Fruit fly (Drosophila melanogaster) whole organism, pupa: ENCODE results near the gene CG5225.
A peak's percentile ranks its signal among the peaks of the same experiment; 100 is the strongest.

Source experiments
- CG10348 ChIP-seq: fragments of 200-800 bp; sonication (Bioruptor generic); IDR thresholded peaks from 2 replicates; pipeline ENCODE4 v1.3.6; 2022; ENCODE audit warnings: missing biosample characterization, missing genetic modification characterization
- CG12605 ChIP-seq: fragments of 200-800 bp; sonication (Bioruptor generic); IDR thresholded peaks from 2 replicates; pipeline ENCODE4 v1.3.6; 2022; ENCODE audit warnings: missing biosample characterization, missing genetic modification characterization
- CG13204 ChIP-seq: fragments of 200-800 bp; sonication (Bioruptor generic); optimal IDR thresholded peaks from 2 replicates; lab custom pipeline; 2018; ENCODE audit warnings: missing biosample characterization, mild to moderate bottlenecking, missing genetic modification characterization, moderate library complexity
- CG14655 ChIP-seq: fragments of 200-800 bp; sonication (Bioruptor generic); optimal IDR thresholded peaks from 3 replicates; lab custom pipeline; 2017; ENCODE audit warnings: mild to moderate bottlenecking, missing biosample characterization, missing genetic modification reagents, missing genetic modification characterization
- CG15710 ChIP-seq: fragments of 200-800 bp; sonication (Bioruptor generic); optimal IDR thresholded peaks from 2 replicates; lab custom pipeline; 2018; ENCODE audit warnings: missing biosample characterization, mild to moderate bottlenecking, missing genetic modification characterization, moderate library complexity
- CG17806 ChIP-seq: fragments of 200-800 bp; sonication (Bioruptor generic); optimal IDR thresholded peaks from 2 replicates; lab custom pipeline; 2018; ENCODE audit warnings: missing biosample characterization, mild to moderate bottlenecking, missing genetic modification characterization, moderate library complexity
- CG32121 ChIP-seq: fragments of 200-800 bp; sonication (Bioruptor generic); IDR thresholded peaks from 2 replicates; pipeline ENCODE4 v1.3.6; 2022; ENCODE audit warnings: missing biosample characterization, missing genetic modification characterization
- CG34367 ChIP-seq: fragments of 200-800 bp; sonication (Bioruptor generic); optimal IDR thresholded peaks from 2 replicates; lab custom pipeline; 2018; ENCODE audit warnings: missing biosample characterization, mild to moderate bottlenecking, missing genetic modification characterization
- CG4496 ChIP-seq: fragments of 200-800 bp; sonication (Bioruptor generic); IDR thresholded peaks from 3 replicates; pipeline ENCODE4 v1.3.6; 2022; ENCODE audit warnings: missing biosample characterization, missing genetic modification characterization
- CG8159 ChIP-seq: fragments of 200-800 bp; sonication (Bioruptor generic); optimal IDR thresholded peaks from 3 replicates; lab custom pipeline; 2018; ENCODE audit warnings: missing biosample characterization, mild to moderate bottlenecking, missing genetic modification characterization, moderate library complexity
- CG8301 ChIP-seq: fragments of 200-800 bp; sonication (Bioruptor generic); optimal IDR thresholded peaks from 2 replicates; lab custom pipeline; 2018; ENCODE audit warnings: missing biosample characterization, mild to moderate bottlenecking, missing genetic modification characterization
- CG9948 ChIP-seq: fragments of 200-800 bp; sonication (Bioruptor generic); optimal IDR thresholded peaks from 2 replicates; lab custom pipeline; 2018; ENCODE audit warnings: missing biosample characterization, mild to moderate bottlenecking, missing genetic modification characterization, moderate library complexity
- D1 ChIP-seq: fragments of 200-800 bp; sonication (Bioruptor generic); optimal IDR thresholded peaks from 2 replicates; lab custom pipeline; 2018; ENCODE audit warnings: missing biosample characterization, mild to moderate bottlenecking, missing genetic modification characterization, moderate library complexity
- EcR ChIP-seq: fragments of 200-800 bp; sonication (Bioruptor generic); optimal IDR thresholded peaks from 3 replicates; lab custom pipeline; 2019; ENCODE audit warnings: missing biosample characterization, missing genetic modification characterization, mild to moderate bottlenecking, moderate library complexity, missing genetic modification reagents
- Ets98B ChIP-seq: fragments of 200-800 bp; sonication (Bioruptor generic); IDR thresholded peaks from 2 replicates; pipeline ENCODE4 v1.3.6; 2022; ENCODE audit warnings: missing biosample characterization, missing genetic modification characterization
- Pif1A ChIP-seq: fragments of 200-800 bp; sonication (Bioruptor generic); optimal IDR thresholded peaks from 3 replicates; lab custom pipeline; 2016; ENCODE audit warnings: missing biosample characterization, missing genetic modification characterization
- Pif1B ChIP-seq: fragments of 200-800 bp; sonication (Bioruptor generic); optimal IDR thresholded peaks from 3 replicates; lab custom pipeline; 2016; ENCODE audit warnings: missing biosample characterization, missing genetic modification characterization
- Snoo ChIP-seq: fragments of 200-800 bp; sonication (Bioruptor generic); optimal IDR thresholded peaks from 3 replicates; lab custom pipeline; 2017; ENCODE audit warnings: missing biosample characterization, mild to moderate bottlenecking, missing genetic modification characterization, inconsistent platforms
- fd96Ca ChIP-seq: fragments of 200-800 bp; sonication (Bioruptor generic); IDR thresholded peaks from 3 replicates; pipeline ENCODE4 v1.3.6; 2022; ENCODE audit warnings: missing biosample characterization, missing genetic modification characterization
- gl ChIP-seq: fragments of 200-800 bp; sonication (Bioruptor generic); optimal IDR thresholded peaks from 2 replicates; lab custom pipeline; 2018; ENCODE audit warnings: missing biosample characterization, mild to moderate bottlenecking, missing genetic modification characterization
- rn ChIP-seq: fragments of 200-800 bp; sonication (Bioruptor generic); IDR thresholded peaks from 2 replicates; pipeline ENCODE4 v1.3.6; 2022; ENCODE audit warnings: missing biosample characterization, missing genetic modification characterization

The CG5225 gene

DNA sequence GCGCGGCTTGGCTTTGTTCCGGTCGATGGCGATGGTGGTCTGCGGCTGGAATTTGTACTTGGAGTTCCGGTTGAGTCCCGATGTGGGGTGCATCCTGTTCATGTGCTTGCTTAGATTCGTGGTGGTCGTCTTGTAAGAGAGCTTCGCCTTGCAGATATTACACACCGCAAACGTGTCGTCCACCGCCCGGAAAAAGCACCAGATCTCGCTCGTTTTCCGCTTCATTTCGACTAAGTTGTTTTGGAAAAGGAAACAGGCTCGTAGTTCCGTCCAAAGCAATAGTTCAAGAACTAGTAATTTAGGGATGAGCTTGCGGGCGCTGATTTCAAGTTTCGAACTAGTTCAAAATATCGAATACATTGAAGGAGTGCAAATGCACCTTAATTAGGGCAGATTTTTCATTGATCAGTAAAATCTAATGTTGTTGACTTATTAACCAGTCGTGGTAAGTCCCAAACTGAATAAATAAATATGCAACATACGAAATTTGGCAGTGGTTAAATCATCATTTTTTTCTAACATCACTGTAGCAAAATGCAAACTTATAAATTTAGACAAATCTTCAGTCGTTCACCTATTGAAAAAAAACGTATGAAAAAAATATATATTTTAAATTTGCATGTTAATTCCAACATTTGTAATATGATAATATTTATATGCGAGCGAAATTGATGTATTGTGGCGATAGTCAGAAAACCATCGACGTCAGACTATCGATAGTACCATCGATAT is 14.5 kb downstream of the CG5225 start, which contains the start of the genes bdwf and Patr-1:
Gene bdwf (minus strand): TSS at position 299 of the 732 bp plus-strand sequence.
Gene Patr-1 (plus strand): TSS at position 727 of the 732 bp plus-strand sequence.
- TF ChIP-seq CG10348 (GFP tag; lab: Robert Waterston, UW) (no peak), fd96Ca (GFP tag; lab: Robert Waterston, UW) (no peak), D1 (tag; lab: Kevin White, UChicago) (no peak), gl (tag; lab: Kevin White, UChicago) (no peak), CG9948 (tag; lab: Kevin White, UChicago) (no peak), CG4496 (GFP tag; lab: Robert Waterston, UW) (no peak), CG8159 (tag; lab: Kevin White, UChicago) (no peak), CG17806 (no peak), Ets98B (no peak), Snoo (tag; lab: Kevin White, UChicago) (no peak), EcR (GFP tag; lab: Kevin White, UChicago) (no peak), Pif1B (GFP tag; lab: Kevin White, UChicago) (no peak), CG34367 (tag; lab: Kevin White, UChicago) (no peak), Pif1A (no peak)

DNA sequence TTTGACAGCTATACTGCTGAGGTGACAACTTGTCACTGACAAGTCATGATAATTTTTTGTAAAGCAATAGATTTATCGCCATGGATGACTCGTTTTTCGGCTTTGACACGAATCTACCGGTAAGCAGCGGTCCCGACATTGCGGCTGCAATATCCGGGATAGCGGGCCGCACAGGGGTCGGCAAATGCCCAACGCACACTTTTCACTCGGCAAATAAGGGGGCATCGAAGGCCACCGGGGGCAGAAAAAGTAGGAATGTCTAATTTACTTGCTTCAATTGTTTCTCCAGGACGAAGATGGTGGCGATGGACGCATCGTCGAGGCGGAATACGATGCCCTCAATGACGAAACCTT is 15.1 kb downstream of the CG5225 start:
- no peak for TF ChIP-seq Pif1A
- TF ChIP-seq gl (tag; lab: Kevin White, UChicago) = no peak
- TF ChIP-seq Ets98B = no peak
- TF ChIP-seq CG15710 (tag; lab: Kevin White, UChicago) = no peak
- no peak for TF ChIP-seq CG8301 (tag; lab: Kevin White, UChicago)

DNA sequence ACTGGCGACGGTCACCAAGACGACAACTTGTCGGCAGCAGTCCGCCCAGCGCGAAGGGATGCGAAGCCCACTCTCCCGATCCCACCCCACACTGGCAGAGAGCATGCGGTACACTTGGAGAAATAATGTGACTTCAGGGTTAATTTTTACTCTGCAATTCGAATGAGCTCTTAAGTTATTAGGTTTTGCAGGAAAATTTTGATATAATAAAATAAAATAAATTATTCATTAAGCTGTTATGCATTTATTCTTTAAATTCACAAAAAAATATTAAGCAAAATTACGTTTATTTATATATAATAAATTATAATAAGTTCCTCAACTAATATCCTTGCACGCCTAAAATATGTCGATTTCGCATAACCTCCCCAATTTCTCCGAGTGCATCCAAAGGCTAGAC is 20.4 kb downstream of the CG5225 start:
- TF ChIP-seq Pif1B (GFP tag; lab: Kevin White, UChicago) = no peak
- no peak for TF ChIP-seq Ets98B
- no peak for TF ChIP-seq gl (tag; lab: Kevin White, UChicago)
- TF ChIP-seq CG15710 (tag; lab: Kevin White, UChicago) = peak; percentile 48
- no peak for TF ChIP-seq EcR (GFP tag; lab: Kevin White, UChicago)
- TF ChIP-seq CG12605 = no peak
- TF ChIP-seq CG9948 (tag; lab: Kevin White, UChicago) = peak; percentile 46
- TF ChIP-seq CG32121 (GFP tag; lab: Robert Waterston, UW) = no peak
- TF ChIP-seq Snoo (tag; lab: Kevin White, UChicago) = no peak
- peak; percentile 33 for TF ChIP-seq CG17806
- no peak for TF ChIP-seq fd96Ca (GFP tag; lab: Robert Waterston, UW)
- TF ChIP-seq rn (GFP tag; lab: Robert Waterston, UW) = no peak
- TF ChIP-seq CG34367 (tag; lab: Kevin White, UChicago) = peak; percentile 23
- no peak for TF ChIP-seq D1 (tag; lab: Kevin White, UChicago)
- TF ChIP-seq CG13204 (GFP tag; lab: Kevin White, UChicago) = no peak
- TF ChIP-seq CG10348 (GFP tag; lab: Robert Waterston, UW) = no peak
- TF ChIP-seq CG14655 (GFP tag; lab: Kevin White, UChicago) = no peak
- TF ChIP-seq Pif1A = no peak
- no peak for TF ChIP-seq CG4496 (GFP tag; lab: Robert Waterston, UW)
- TF ChIP-seq CG8301 (tag; lab: Kevin White, UChicago) = no peak
- TF ChIP-seq CG8159 (tag; lab: Kevin White, UChicago) = peak; percentile 9
- TF ChIP-seq, all 21 proteins: peak for 5

DNA sequence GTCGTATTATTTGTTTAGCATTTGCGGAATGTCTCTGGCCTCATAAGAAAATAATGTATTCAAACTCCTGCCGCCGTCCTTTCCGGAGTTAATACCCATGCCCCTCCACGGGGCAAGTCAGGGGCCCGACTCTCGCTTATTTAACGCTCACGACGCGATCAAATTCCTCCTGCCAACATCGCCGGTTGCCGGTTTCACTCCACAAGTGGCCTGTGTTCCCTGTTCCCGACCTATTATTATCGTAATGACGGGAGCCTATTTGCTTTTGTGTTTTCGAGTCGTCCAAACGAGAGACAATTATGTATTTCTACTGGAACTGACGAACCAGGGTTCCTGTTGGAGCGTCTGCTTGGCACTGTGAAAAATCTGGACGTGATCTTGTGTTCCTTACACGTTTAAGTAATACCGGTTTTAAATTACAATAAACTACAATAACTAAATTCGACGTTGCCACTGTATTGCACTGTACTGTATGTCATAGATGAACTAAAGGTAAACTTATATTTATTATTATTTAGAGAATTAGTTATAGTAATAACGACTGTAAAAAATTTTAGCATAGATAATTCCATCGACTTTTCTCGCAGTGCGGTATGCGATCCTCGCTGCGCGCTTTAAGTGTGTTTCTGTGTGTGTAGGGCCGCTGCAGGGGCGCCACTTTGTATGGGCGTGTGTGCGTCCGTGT is 24.1 kb downstream of the CG5225 start:
- TF ChIP-seq EcR (GFP tag; lab: Kevin White, UChicago) = peak; percentile 23
- TF ChIP-seq CG4496 (GFP tag; lab: Robert Waterston, UW) = peak; percentile 69
- peak; percentile 88 for TF ChIP-seq CG15710 (tag; lab: Kevin White, UChicago)
- peak; percentile 86 for TF ChIP-seq CG17806
- TF ChIP-seq Pif1B (GFP tag; lab: Kevin White, UChicago) = peak; percentile 80
- peak; percentile 39; the same call in 1 of the 2 replicates for TF ChIP-seq CG12605
- TF ChIP-seq rn (GFP tag; lab: Robert Waterston, UW) = no peak
- TF ChIP-seq CG8159 (tag; lab: Kevin White, UChicago) = peak; percentile 91
- TF ChIP-seq Pif1A = peak; percentile 81
- TF ChIP-seq CG34367 (tag; lab: Kevin White, UChicago) = peak; percentile 75
- TF ChIP-seq CG8301 (tag; lab: Kevin White, UChicago) = peak; percentile 69
- TF ChIP-seq CG32121 (GFP tag; lab: Robert Waterston, UW) = no peak
- TF ChIP-seq gl (tag; lab: Kevin White, UChicago) = peak; percentile 58
- no peak for TF ChIP-seq Ets98B
- TF ChIP-seq Snoo (tag; lab: Kevin White, UChicago) = peak; percentile 71
- peak; percentile 90 for TF ChIP-seq CG13204 (GFP tag; lab: Kevin White, UChicago)
- peak; percentile 86 for TF ChIP-seq CG9948 (tag; lab: Kevin White, UChicago)
- TF ChIP-seq D1 (tag; lab: Kevin White, UChicago) = peak; percentile 17
- TF ChIP-seq fd96Ca (GFP tag; lab: Robert Waterston, UW) = no peak
- peak; percentile 85 for TF ChIP-seq CG14655 (GFP tag; lab: Kevin White, UChicago)
- TF ChIP-seq CG10348 (GFP tag; lab: Robert Waterston, UW) = no peak
